Fruit fly (Drosophila melanogaster) whole organism, embryonic: ENCODE data around the gene Phs.
A peak's percentile ranks its signal among the peaks of the same experiment; 100 is the strongest.

Experiments used
- Adf1 ChIP-seq: fragments of 200-800 bp; sonication (Bioruptor generic); IDR thresholded peaks from 2 replicates; pipeline ENCODE4 v1.3.6; 2022; ENCODE audit warnings: missing biosample characterization, missing genetic modification characterization
- BEAF-32 ChIP-seq: fragments of 200-800 bp; sonication (Bioruptor generic); optimal IDR thresholded peaks from 3 replicates; lab custom pipeline; 2017; ENCODE audit warnings: missing biosample characterization, missing genetic modification characterization, mild to moderate bottlenecking, moderate library complexity, missing genetic modification reagents
- CG11456 ChIP-seq: fragments of 200-800 bp; sonication (Bioruptor generic); IDR thresholded peaks from 3 replicates; pipeline ENCODE4 v1.3.6; 2022; ENCODE audit warnings: missing biosample characterization, missing genetic modification characterization
- CG11723 ChIP-seq: fragments of 200-800 bp; sonication (Bioruptor generic); optimal IDR thresholded peaks from 2 replicates; lab custom pipeline; 2017; ENCODE audit warnings: missing biosample characterization, mild to moderate bottlenecking, missing genetic modification characterization
- CG12155 ChIP-seq: fragments of 200-800 bp; sonication (Bioruptor generic); optimal IDR thresholded peaks from 3 replicates; lab custom pipeline; 2016; ENCODE audit warnings: missing biosample characterization, missing genetic modification characterization
- CG12236 ChIP-seq: fragments of 200-800 bp; sonication (Bioruptor generic); optimal IDR thresholded peaks from 2 replicates; lab custom pipeline; 2016; ENCODE audit warnings: missing biosample characterization, missing genetic modification characterization
- CG14441 ChIP-seq: fragments of 200-800 bp; sonication (Bioruptor generic); IDR thresholded peaks from 2 replicates; pipeline ENCODE4 v1.3.6; 2022; ENCODE audit warnings: missing biosample characterization, missing genetic modification characterization
- CG1529 ChIP-seq: fragments of 200-800 bp; sonication (Bioruptor generic); optimal IDR thresholded peaks from 3 replicates; lab custom pipeline; 2018; ENCODE audit warnings: missing biosample characterization, missing genetic modification characterization
- CG15601 ChIP-seq: fragments of 200-800 bp; sonication (Bioruptor generic); optimal IDR thresholded peaks from 3 replicates; lab custom pipeline; 2019; ENCODE audit warnings: missing biosample characterization, mild to moderate bottlenecking, missing genetic modification characterization, moderate library complexity
- CG17328 ChIP-seq: fragments of 200-800 bp; sonication (Bioruptor generic); IDR thresholded peaks from 2 replicates; pipeline ENCODE4 v1.3.6; 2022; ENCODE audit warnings: missing biosample characterization, missing genetic modification characterization
- CG1792 ChIP-seq: fragments of 200-800 bp; sonication (Bioruptor generic); optimal IDR thresholded peaks from 2 replicates; lab custom pipeline; 2016; ENCODE audit warnings: missing biosample characterization, missing genetic modification characterization
- CG18619 ChIP-seq: fragments of 200-800 bp; sonication (Bioruptor generic); optimal IDR thresholded peaks from 3 replicates; lab custom pipeline; 2017; ENCODE audit warnings: missing biosample characterization, mild to moderate bottlenecking, missing genetic modification characterization
- CG2678 ChIP-seq: fragments of 200-800 bp; sonication (Bioruptor generic); optimal IDR thresholded peaks from 3 replicates; lab custom pipeline; 2019; ENCODE audit warnings: missing biosample characterization, mild to moderate bottlenecking, missing genetic modification characterization, moderate library complexity
- CG32767 ChIP-seq: fragments of 200-800 bp; sonication (Bioruptor generic); IDR thresholded peaks from 2 replicates; pipeline ENCODE4 v1.3.6; 2022; ENCODE audit warnings: missing biosample characterization, missing genetic modification characterization
- CG3726 ChIP-seq: fragments of 200-800 bp; sonication (Bioruptor generic); IDR thresholded peaks from 3 replicates; pipeline ENCODE4, ENCODE4 v1.3.6; 2022; ENCODE audit warnings: missing biosample characterization, missing genetic modification characterization
- CG4328 ChIP-seq: fragments of 200-800 bp; sonication (Bioruptor generic); optimal IDR thresholded peaks from 3 replicates; lab custom pipeline; 2017; ENCODE audit warnings: missing biosample characterization, missing genetic modification reagents, missing genetic modification characterization
- CG43689 ChIP-seq: fragments of 200-800 bp; sonication (Bioruptor generic); IDR thresholded peaks from 2 replicates; pipeline ENCODE4 v1.3.6; 2022; ENCODE audit warnings: missing biosample characterization, missing genetic modification characterization
- CG4854 ChIP-seq: fragments of 200-800 bp; sonication (Bioruptor generic); optimal IDR thresholded peaks from 2 replicates; lab custom pipeline; 2016; ENCODE audit warnings: missing biosample characterization, missing genetic modification characterization, inconsistent platforms
- CG5180 ChIP-seq: fragments of 200-800 bp; sonication (Bioruptor generic); optimal IDR thresholded peaks from 3 replicates; lab custom pipeline; 2017; ENCODE audit warnings: missing biosample characterization, missing genetic modification characterization, mild to moderate bottlenecking, moderate library complexity, missing genetic modification reagents
- CG6689 ChIP-seq: fragments of 200-800 bp; sonication (Bioruptor generic); IDR thresholded peaks from 2 replicates; pipeline ENCODE4 v1.3.6; 2022; ENCODE audit warnings: missing biosample characterization, missing genetic modification characterization
- CG7556 ChIP-seq: fragments of 200-800 bp; sonication (Bioruptor generic); optimal IDR thresholded peaks from 2 replicates; lab custom pipeline; 2017; ENCODE audit warnings: missing biosample characterization, mild to moderate bottlenecking, missing genetic modification characterization
- CG8924 ChIP-seq: fragments of 200-800 bp; optimal IDR thresholded peaks from 3 replicates; lab custom pipeline; 2019; ENCODE audit warnings: missing biosample characterization, mild to moderate bottlenecking, missing genetic modification characterization, moderate library complexity
- H2.0 ChIP-seq: fragments of 200-800 bp; sonication (Bioruptor generic); IDR thresholded peaks from 2 replicates; pipeline ENCODE4 v1.3.6; 2022; ENCODE audit warnings: missing biosample characterization, missing genetic modification characterization
- HHEX ChIP-seq: fragments of 200-800 bp; sonication (Bioruptor generic); optimal IDR thresholded peaks from 3 replicates; lab custom pipeline; 2017; ENCODE audit warnings: missing biosample characterization, mild to moderate bottlenecking, missing genetic modification characterization, missing genetic modification reagents
- Max ChIP-seq: fragments of 200-800 bp; sonication (Bioruptor generic); optimal IDR thresholded peaks from 2 replicates; lab custom pipeline; 2016; ENCODE audit warnings: missing biosample characterization, mild to moderate bottlenecking, missing genetic modification characterization
- Nf-YB ChIP-seq: fragments of 200-800 bp; sonication (Bioruptor generic); optimal IDR thresholded peaks from 3 replicates; lab custom pipeline; 2019; ENCODE audit warnings: missing biosample characterization, mild to moderate bottlenecking, missing genetic modification characterization, moderate library complexity
- NfI ChIP-seq: fragments of 200-800 bp; sonication (Bioruptor generic); optimal IDR thresholded peaks from 3 replicates; lab custom pipeline; 2018; ENCODE audit warnings: missing biosample characterization, mild to moderate bottlenecking, missing genetic modification characterization, moderate library complexity
- Opbp ChIP-seq: fragments of 200-800 bp; sonication (Bioruptor generic); IDR thresholded peaks from 3 replicates; pipeline ENCODE4 v1.3.6; 2022; ENCODE audit warnings: missing biosample characterization, missing genetic modification characterization; ENCODE audit not compliant: partially characterized antibody
- PHDP ChIP-seq: fragments of 200-800 bp; sonication (Bioruptor generic); optimal IDR thresholded peaks from 3 replicates; lab custom pipeline; 2018; ENCODE audit warnings: missing biosample characterization, mild to moderate bottlenecking, missing genetic modification characterization, moderate library complexity
- Pdp1 ChIP-seq, 2 experiments: fragments of 200-800 bp; sonication (Bioruptor generic); optimal IDR thresholded peaks; 3 replicates each; lab custom pipeline; 2016; ENCODE audit warnings: missing biosample characterization in 2 of 2, missing genetic modification characterization in 2 of 2, mild to moderate bottlenecking in 1 of 2, moderate library complexity in 1 of 2
- Rx ChIP-seq: fragments of 200-800 bp; sonication (Bioruptor generic); IDR thresholded peaks from 2 replicates; pipeline ENCODE4 v1.3.6; 2022; ENCODE audit warnings: missing biosample characterization, missing genetic modification characterization
- YL-1 ChIP-seq: fragments of 200-800 bp; sonication (Bioruptor generic); optimal IDR thresholded peaks from 3 replicates; lab custom pipeline; 2017; ENCODE audit warnings: missing biosample characterization, mild to moderate bottlenecking, missing genetic modification characterization
- chn ChIP-seq: fragments of 200-800 bp; sonication (Bioruptor generic); optimal IDR thresholded peaks from 2 replicates; lab custom pipeline; 2016; ENCODE audit warnings: missing biosample characterization, missing genetic modification characterization
- cwo ChIP-seq: fragments of 200-800 bp; sonication (Bioruptor generic); optimal IDR thresholded peaks from 3 replicates; lab custom pipeline; 2017; ENCODE audit warnings: missing biosample characterization, missing genetic modification characterization, mild to moderate bottlenecking, moderate library complexity, missing genetic modification reagents
- da ChIP-seq: fragments of 200-800 bp; sonication (Bioruptor generic); optimal IDR thresholded peaks from 2 replicates; lab custom pipeline; 2016; ENCODE audit warnings: missing biosample characterization, missing genetic modification characterization
- dmrt99B ChIP-seq: fragments of 200-800 bp; sonication (Bioruptor generic); optimal IDR thresholded peaks from 2 replicates; lab custom pipeline; 2018; ENCODE audit warnings: missing biosample characterization, mild to moderate bottlenecking, missing genetic modification characterization, moderate library complexity
- dpn ChIP-seq, 2 experiments: fragments of 200-800 bp; sonication (Bioruptor generic); optimal IDR thresholded peaks; 3 replicates each; lab custom pipeline; 2016; ENCODE audit warnings: missing biosample characterization in 2 of 2, missing genetic modification characterization in 2 of 2
- esg ChIP-seq: fragments of 200-800 bp; sonication (Bioruptor generic); conservative IDR thresholded peaks from 2 replicates; pipeline ENCODE4 v1.3.6; 2022; ENCODE audit warnings: missing biosample characterization, missing genetic modification characterization
- gro ChIP-seq: fragments of 200-800 bp; sonication (Bioruptor generic); optimal IDR thresholded peaks from 2 replicates; lab custom pipeline; 2016; ENCODE audit warnings: missing biosample characterization, missing genetic modification characterization
- kay ChIP-seq: fragments of 200-800 bp; sonication (Bioruptor generic); optimal IDR thresholded peaks from 2 replicates; lab custom pipeline; 2016; ENCODE audit warnings: missing biosample characterization, missing genetic modification characterization
- nerfin-2 ChIP-seq: fragments of 200-800 bp; sonication (Bioruptor generic); IDR thresholded peaks from 2 replicates; pipeline ENCODE4 v1.3.6; 2022; ENCODE audit warnings: missing biosample characterization, missing genetic modification characterization; ENCODE audit not compliant: partially characterized antibody
- nmo ChIP-seq: fragments of 200-800 bp; sonication (Bioruptor generic); optimal IDR thresholded peaks from 2 replicates; lab custom pipeline; 2018; ENCODE audit warnings: missing biosample characterization, mild to moderate bottlenecking, missing genetic modification characterization, moderate library complexity
- onecut ChIP-seq: fragments of 200-800 bp; sonication (Bioruptor generic); IDR thresholded peaks from 2 replicates; pipeline ENCODE4 v1.3.6; 2022; ENCODE audit warnings: missing biosample characterization, missing genetic modification characterization
- otp ChIP-seq: fragments of 200-800 bp; sonication (Bioruptor generic); IDR thresholded peaks from 3 replicates; pipeline ENCODE4, ENCODE4 v1.3.6; 2022; ENCODE audit warnings: missing biosample characterization, missing genetic modification characterization
- pan ChIP-seq, 4 experiments: fragments of >200 bp in 3 of 4; fragments of 200-800 bp in 1 of 4; sonication (Bioruptor generic) in 1 of 4; optimal IDR thresholded peaks in 3 of 4; IDR thresholded peaks in 1 of 4; 2 replicates each; pipeline versions ENCODE4 v1.3.6 to Lab custom; 2017 to 2022; ENCODE audit warnings: missing biosample characterization in 2 of 4, missing genetic modification characterization in 2 of 4, mixed read lengths in 1 of 4
- pita ChIP-seq: fragments of 200-800 bp; sonication (Bioruptor generic); optimal IDR thresholded peaks from 2 replicates; lab custom pipeline; 2017; ENCODE audit warnings: missing biosample characterization, mild to moderate bottlenecking, missing genetic modification characterization
- tap ChIP-seq: fragments of 200-800 bp; optimal IDR thresholded peaks from 3 replicates; lab custom pipeline; 2019; ENCODE audit warnings: missing biosample characterization, mild to moderate bottlenecking, missing genetic modification characterization, moderate library complexity
- tin ChIP-seq: fragments of 200-800 bp; sonication (Bioruptor generic); optimal IDR thresholded peaks from 3 replicates; lab custom pipeline; 2016; ENCODE audit warnings: missing biosample characterization, missing genetic modification characterization

Phs gene

DNA sequence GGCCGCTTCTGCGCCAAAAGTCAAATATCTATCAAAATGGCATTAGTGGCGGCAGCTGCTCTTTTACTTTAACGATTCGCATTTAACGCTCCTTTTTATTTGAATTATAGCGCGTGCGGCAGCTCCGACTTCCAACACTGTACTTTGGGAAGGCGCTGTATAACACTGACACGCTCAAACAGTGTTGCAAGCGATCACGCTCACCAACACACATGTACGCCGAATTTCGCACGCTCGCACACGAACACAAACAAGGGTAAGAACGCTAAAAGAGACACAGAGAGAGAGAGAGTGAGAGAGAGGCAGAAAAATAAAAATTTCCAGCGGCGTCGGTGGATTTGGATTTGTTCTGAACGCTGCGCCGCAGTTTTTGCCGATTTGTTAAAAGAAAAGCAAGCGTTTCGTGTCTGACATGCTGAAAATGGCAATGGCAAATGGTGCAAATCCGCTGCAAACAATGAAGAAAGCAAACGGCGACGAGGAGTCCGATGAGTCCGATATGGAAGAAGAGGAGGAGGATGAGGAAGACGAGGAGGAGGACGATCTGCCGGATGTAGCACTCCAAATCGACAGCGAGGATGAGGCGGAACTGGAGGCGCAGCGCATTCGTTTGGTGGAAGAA is at the start of gene Phs (continued):
- TF ChIP-seq onecut (GFP tag; lab: Robert Waterston, UW) = peak; percentile 72
- TF ChIP-seq CG43689 (GFP tag; lab: Robert Waterston, UW) = no peak
- peak; percentile 64 for TF ChIP-seq CG11723 (GFP tag; lab: Kevin White, UChicago)
- peak; percentile 91 for TF ChIP-seq tin (GFP tag; lab: Kevin White, UChicago)
- TF ChIP-seq CG3726 (GFP tag; lab: Robert Waterston, UW) = no peak
- peak; percentile 71 for TF ChIP-seq CG1792 (GFP tag; lab: Kevin White, UChicago)
- TF ChIP-seq CG1529 = peak; percentile 19
- TF ChIP-seq otp = peak; percentile 78
- no peak for TF ChIP-seq nerfin-2 (GFP tag; lab: Robert Waterston, UW)
- peak; percentile 76 for TF ChIP-seq HHEX
- no peak for TF ChIP-seq CG5180 (GFP tag; lab: Kevin White, UChicago)
- TF ChIP-seq dpn (GFP tag; optimal IDR thresholded peaks at IDR 0.05; lab: Kevin White, UChicago) = peak; percentile 87 to 91
- peak; percentile 56 for TF ChIP-seq CG12236 (GFP tag; lab: Kevin White, UChicago)
- TF ChIP-seq CG15601 (tag; lab: Kevin White, UChicago) = peak; percentile 35
- TF ChIP-seq gro (GFP tag; lab: Kevin White, UChicago) = peak; percentile 88
- 0 out of 2 replicates have a peak, but pooled peaks have one; percentile 36 for TF ChIP-seq CG6689 (GFP tag; lab: Robert Waterston, UW)
- peak; percentile 65 for TF ChIP-seq CG14441 (GFP tag; lab: Robert Waterston, UW)
- no peak for TF ChIP-seq esg (GFP tag; lab: Robert Waterston, UW)
- TF ChIP-seq CG11456 (GFP tag; lab: Robert Waterston, UW) = peak; percentile 90
- peak; percentile 85 for TF ChIP-seq chn (GFP tag; lab: Kevin White, UChicago)
- peak; percentile 76 for TF ChIP-seq CG18619
- TF ChIP-seq dmrt99B (tag; lab: Kevin White, UChicago) = peak; percentile 18
- peak; percentile 39 for TF ChIP-seq BEAF-32
- TF ChIP-seq CG17328 (GFP tag; lab: Robert Waterston, UW) = peak; percentile 66
- TF ChIP-seq CG2678 (tag; lab: Kevin White, UChicago) = peak; percentile 38
- TF ChIP-seq tap (tag; lab: Kevin White, UChicago) = no peak
- no peak for TF ChIP-seq CG32767
- peak; percentile 69 for TF ChIP-seq CG7556 (GFP tag; lab: Kevin White, UChicago)
- TF ChIP-seq Pdp1 (GFP tag; optimal IDR thresholded peaks at IDR 0.05; lab: Kevin White, UChicago) = peak; percentile 69 to 87
- TF ChIP-seq Opbp (GFP tag; lab: Robert Waterston, UW) = peak; percentile 72; the same call in 2 of the 3 replicates
- TF ChIP-seq Adf1 (GFP tag; lab: Robert Waterston, UW) = peak; percentile 35; the same call in 1 of the 2 replicates
- TF ChIP-seq pan (optimal IDR thresholded peaks at IDR 0.05; lab: Kevin White, UChicago) = no peak
- peak in 1 of 2 experiments; percentile 71 for TF ChIP-seq pan (GFP tag; optimal IDR thresholded peaks at IDR 0.05 in 1 of 2, IDR thresholded peaks at IDR 0.05 in 1 of 2)
- peak; percentile 79 for TF ChIP-seq H2.0
- TF ChIP-seq da (GFP tag; lab: Kevin White, UChicago) = peak; percentile 66
- TF ChIP-seq Nf-YB (GFP tag; lab: Kevin White, UChicago) = no peak
- TF ChIP-seq kay (GFP tag; lab: Kevin White, UChicago) = peak; percentile 61
- TF ChIP-seq CG12155 (GFP tag; lab: Kevin White, UChicago) = peak; percentile 88
- TF ChIP-seq Rx (GFP tag; lab: Robert Waterston, UW) = peak; percentile 84
- TF ChIP-seq cwo (GFP tag; lab: Kevin White, UChicago) = peak; percentile 47
- TF ChIP-seq CG8924 = peak; percentile 38
- peak; percentile 88 for TF ChIP-seq NfI (GFP tag; lab: Kevin White, UChicago)
- TF ChIP-seq CG4854 (GFP tag; lab: Kevin White, UChicago) = peak; percentile 77
- peak; percentile 77 for TF ChIP-seq YL-1 (GFP tag; lab: Kevin White, UChicago)
- peak; percentile 75 for TF ChIP-seq Max
- TF ChIP-seq nmo (GFP tag; lab: Kevin White, UChicago) = peak; percentile 36
- peak; percentile 48 for TF ChIP-seq PHDP (tag; lab: Kevin White, UChicago)
- TF ChIP-seq pita (GFP tag; lab: Kevin White, UChicago) = no peak
- TF ChIP-seq CG4328 = peak; percentile 51
